Worm (Caenorhabditis elegans) whole organism, dauer: Measurements from ENCODE around the gene cec-3.

Experiments used
- unc-62 ChIP-seq: sonication (generic microtip); optimal IDR thresholded peaks from 2 replicates; lab custom pipeline; 2017; ENCODE audit warnings: missing biosample characterization, missing genetic modification reagents, missing genetic modification characterization

Gene cec-3

ce11 chrII:7873843-7874372, 16.5 kb upstream of the cec-3 start, which contains the start of gene T01H3.3:
Gene T01H3.3 (minus strand): TSS chrII:7873893.
- TF ChIP-seq unc-62 (GFP tag; lab: Kevin White, UChicago), result no peak

- no peak for TF ChIP-seq unc-62 (GFP tag; lab: Kevin White, UChicago)
These were observed 13.2 kb upstream of the cec-3 start for ce11 chrII:7870632-7871031.

- no peak for TF ChIP-seq unc-62 (GFP tag; lab: Kevin White, UChicago)
These were observed 12.7 kb upstream of the cec-3 start, which contains the start of gene ztf-17 for ce11 chrII:7870062-7870461. Gene ztf-17 (minus strand): TSS chrII:7870162.

ce11 chrII:7866081-7866480, 8.7 kb upstream of the cec-3 start:
- TF ChIP-seq unc-62 (GFP tag; lab: Kevin White, UChicago), result no peak

ce11 chrII:7864892-7865291, 7.5 kb upstream of the cec-3 start:
- no peak for TF ChIP-seq unc-62 (GFP tag; lab: Kevin White, UChicago)

ce11 chrII:7864207-7864606, 6.8 kb upstream of the cec-3 start, which contains the start of gene ostb-1:
Gene ostb-1 (plus strand): TSS chrII:7864507.
- TF ChIP-seq unc-62 (GFP tag; lab: Kevin White, UChicago), result no peak

ce11 chrII:7863480-7864125, 6.2 kb upstream of the cec-3 start:
- TF ChIP-seq unc-62 (GFP tag; lab: Kevin White, UChicago), result no peak

ce11 chrII:7860221-7860928, 3.0 kb upstream of the cec-3 start, which contains the start of gene lin-5:
Gene lin-5 (plus strand): TSS chrII:7860574.
- TF ChIP-seq unc-62 (GFP tag; lab: Kevin White, UChicago), result no peak

ce11 chrII:7858101-7858500, 701 bp upstream of the cec-3 start, which contains the start of gene sds-22:
Gene sds-22 (plus strand): TSS chrII:7858401.
- TF ChIP-seq unc-62 (GFP tag; lab: Kevin White, UChicago), result no peak

ce11 chrII:7855619-7856018, 1.8 kb downstream of the cec-3 start, which contains the start of gene mdmh-35:
Gene mdmh-35 (minus strand): TSS chrII:7855719.
- TF ChIP-seq unc-62 (GFP tag; lab: Kevin White, UChicago), result no peak

- TF ChIP-seq unc-62 (GFP tag; lab: Kevin White, UChicago), result no peak
These were observed 2.5 kb downstream of the cec-3 start, which contains the start of gene mdt-10 for ce11 chrII:7854942-7855341. Gene mdt-10 (minus strand): TSS chrII:7855042.

- TF ChIP-seq unc-62 (GFP tag; lab: Kevin White, UChicago), result no peak
These were observed 3.7 kb downstream of the cec-3 start, which contains the start of gene T09A5.5 for ce11 chrII:7853679-7854078. Gene T09A5.5 (minus strand): TSS chrII:7853779.

- no peak for TF ChIP-seq unc-62 (GFP tag; lab: Kevin White, UChicago)
These were observed 5.9 kb downstream of the cec-3 start for ce11 chrII:7851480-7851879.

ce11 chrII:7850575-7850974, 6.8 kb downstream of the cec-3 start:
- no peak for TF ChIP-seq unc-62 (GFP tag; lab: Kevin White, UChicago)

- TF ChIP-seq unc-62 (GFP tag; lab: Kevin White, UChicago), result no peak
These were observed 7.7 kb downstream of the cec-3 start, which contains the start of gene acr-7 for ce11 chrII:7849697-7850096. Gene acr-7 (minus strand): TSS chrII:7849797.
